Worm (Caenorhabditis elegans) whole organism, L4/young adult: ENCODE results near the gene C03B1.13.

Experiments
- W03F9.2 ChIP-seq: fragments of 150-350 bp; optimal IDR thresholded peaks from 2 replicates; lab custom pipeline; 2014; ENCODE audit warnings: missing biosample characterization, missing genetic modification characterization
- dao-5 ChIP-seq: sonication (generic microtip); optimal IDR thresholded peaks from 2 replicates; lab custom pipeline; 2016; ENCODE audit warnings: missing genotype, missing genetic modification characterization, moderate library complexity, missing compliant biosample characterization
- him-1 ChIP-seq: sonication (generic microtip); optimal IDR thresholded peaks from 2 replicates; lab custom pipeline; 2016; ENCODE audit warnings: missing genotype, missing genetic modification reagents, missing genetic modification characterization, missing compliant biosample characterization

Gene C03B1.13

DNA sequence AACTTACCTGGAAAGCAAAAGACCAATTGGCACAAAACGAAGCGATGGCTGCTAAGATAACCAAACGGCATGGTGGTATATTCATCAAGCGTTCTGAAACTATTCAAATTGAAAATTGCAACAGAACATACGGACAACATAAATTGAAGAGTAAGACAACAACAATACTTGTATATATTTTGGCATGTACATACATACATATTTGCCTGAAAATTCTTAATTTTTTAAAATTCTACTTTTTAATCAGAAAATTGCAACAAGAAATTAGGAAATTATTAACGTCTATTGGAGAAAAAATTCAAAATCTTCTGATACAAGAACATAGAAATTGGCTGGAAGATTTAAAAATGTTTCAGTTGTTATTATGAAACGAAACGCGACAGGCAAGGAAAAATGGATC lies at the start of gene C03B1.13:
Gene C03B1.13 (minus strand): TSS at position 101 of the 400 bp plus-strand sequence.
- TF ChIP-seq W03F9.2 (tag; lab: Kevin White, UChicago) = no peak
- TF ChIP-seq dao-5 (tag; lab: Kevin White, UChicago) = no peak
- TF ChIP-seq him-1 (tag; lab: Kevin White, UChicago) = no peak

DNA sequence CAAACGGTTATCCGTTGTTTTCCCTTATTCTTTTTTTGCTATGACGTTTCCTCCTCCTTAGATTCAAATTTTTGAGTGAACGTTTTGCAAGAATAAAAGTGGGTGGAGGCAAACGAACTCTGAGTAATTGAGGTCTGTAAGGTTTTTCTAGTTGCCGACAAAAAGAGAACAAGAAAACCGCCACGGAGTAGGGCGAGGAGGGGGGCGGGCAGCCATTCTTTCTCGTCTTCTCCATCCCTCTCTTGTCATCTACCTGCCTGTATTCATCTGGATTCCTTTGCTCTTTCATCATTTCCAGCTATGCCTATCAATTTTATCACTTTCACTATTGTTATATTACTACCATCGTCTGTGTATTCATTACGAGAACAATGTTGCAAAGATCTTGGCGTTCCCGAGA lies 47.3 kb upstream of the C03B1.13 start, which contains the start of gene igdb-3:
Gene igdb-3 (plus strand): TSS at position 301 of the 400 bp plus-strand sequence.
- TF ChIP-seq him-1 (tag; lab: Kevin White, UChicago) (no peak), W03F9.2 (tag; lab: Kevin White, UChicago) (no peak), dao-5 (tag; lab: Kevin White, UChicago) (no peak)

DNA sequence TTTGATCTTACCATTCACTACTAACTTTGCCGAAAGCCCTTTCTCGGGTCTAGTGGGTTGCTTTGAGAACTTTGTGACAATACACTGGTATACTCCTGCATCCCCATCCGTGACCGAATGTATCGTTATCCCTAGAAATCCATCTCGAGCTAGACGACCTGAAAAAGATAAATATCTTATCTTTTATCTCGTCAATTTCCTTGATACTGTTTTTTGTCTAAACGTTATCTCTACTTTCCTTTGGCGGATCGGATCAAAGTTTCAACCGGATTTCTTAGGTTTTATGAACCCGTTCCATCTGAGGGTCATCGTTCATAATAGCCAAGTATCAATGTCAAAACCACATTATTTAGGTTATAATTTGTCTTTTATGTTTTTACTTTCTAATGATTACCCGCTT lies 46.7 kb upstream of the C03B1.13 start:
- TF ChIP-seq W03F9.2 (tag; lab: Kevin White, UChicago) = no peak
- no peak for TF ChIP-seq dao-5 (tag; lab: Kevin White, UChicago)
- no peak for TF ChIP-seq him-1 (tag; lab: Kevin White, UChicago)

DNA sequence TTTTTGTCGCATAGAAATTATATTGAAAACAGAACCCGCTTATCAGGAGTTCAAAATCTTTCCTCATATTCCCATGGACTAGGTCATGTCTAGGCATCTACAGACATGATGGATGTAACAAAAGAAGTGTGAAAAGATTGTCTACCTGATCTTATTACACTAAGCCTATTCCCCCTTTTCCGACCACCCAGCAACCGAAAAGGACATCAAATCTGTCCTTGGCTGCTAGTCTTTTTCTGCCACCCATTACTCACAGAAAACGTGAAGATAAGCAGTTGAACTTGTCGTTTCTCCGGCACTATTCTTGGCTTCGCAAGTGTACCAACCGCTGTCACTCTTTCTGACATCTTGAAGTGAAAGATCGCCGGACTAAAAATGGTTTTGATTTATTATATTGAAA lies 45.1 kb upstream of the C03B1.13 start:
- no peak for TF ChIP-seq him-1 (tag; lab: Kevin White, UChicago)
- TF ChIP-seq dao-5 (tag; lab: Kevin White, UChicago) = no peak
- no peak for TF ChIP-seq W03F9.2 (tag; lab: Kevin White, UChicago)

DNA sequence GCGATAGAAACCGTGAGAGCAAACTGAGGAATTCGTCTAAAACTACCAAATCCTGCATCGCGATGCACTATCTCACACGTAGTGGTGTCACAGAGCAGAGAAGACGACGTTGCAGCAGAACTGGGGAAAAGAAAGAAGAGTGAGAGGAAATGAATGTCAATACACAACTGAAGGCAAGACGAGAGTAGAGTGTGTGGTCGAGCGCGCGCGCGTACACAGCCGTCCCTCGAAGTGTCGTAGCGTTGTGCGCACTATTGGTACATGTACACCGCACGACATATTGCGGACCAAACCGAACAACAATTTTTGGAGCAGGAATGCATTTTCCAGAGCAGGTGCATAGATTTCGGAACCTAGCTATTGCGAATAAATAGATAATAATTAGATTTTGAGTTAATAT lies 40.5 kb upstream of the C03B1.13 start:
- TF ChIP-seq dao-5 (tag; lab: Kevin White, UChicago) (no peak), W03F9.2 (tag; lab: Kevin White, UChicago) (no peak), him-1 (tag; lab: Kevin White, UChicago) (peak; percentile 47)

DNA sequence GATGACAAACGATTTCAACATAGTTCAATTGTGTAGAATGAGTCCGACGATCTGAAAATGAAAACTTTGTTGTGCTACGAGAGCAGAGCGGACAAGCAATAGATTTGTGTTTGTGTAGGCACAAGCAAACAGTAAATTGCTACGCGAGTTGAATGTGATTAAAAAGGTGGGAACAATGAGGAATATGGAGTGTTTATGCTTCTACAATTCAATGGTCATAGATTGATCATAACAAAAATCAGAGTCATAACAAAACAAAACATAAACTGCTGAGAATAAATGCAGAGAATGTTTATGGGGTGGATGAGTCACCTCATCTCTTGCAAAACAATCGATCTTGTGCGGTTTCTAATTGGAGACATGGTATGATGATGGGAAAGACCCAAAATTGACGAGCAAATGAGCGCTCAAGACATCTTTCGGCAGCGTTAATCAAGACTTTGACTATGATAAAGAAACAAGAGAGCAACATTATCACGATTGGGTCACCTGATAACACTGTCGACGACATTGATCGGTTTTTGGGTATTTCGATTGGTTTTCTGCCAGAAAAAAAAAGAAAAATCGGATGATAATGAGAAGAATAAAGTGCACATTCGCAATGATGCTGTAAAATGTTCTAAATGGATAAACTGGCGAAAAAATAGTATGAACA lies 39.9 kb upstream of the C03B1.13 start, which contains the start of gene lmp-1:
Gene lmp-1 (minus strand): TSS at position 51 of the 655 bp plus-strand sequence.
- TF ChIP-seq dao-5 (tag; lab: Kevin White, UChicago) (no peak), him-1 (tag; lab: Kevin White, UChicago) (no peak), W03F9.2 (tag; lab: Kevin White, UChicago) (no peak)

DNA sequence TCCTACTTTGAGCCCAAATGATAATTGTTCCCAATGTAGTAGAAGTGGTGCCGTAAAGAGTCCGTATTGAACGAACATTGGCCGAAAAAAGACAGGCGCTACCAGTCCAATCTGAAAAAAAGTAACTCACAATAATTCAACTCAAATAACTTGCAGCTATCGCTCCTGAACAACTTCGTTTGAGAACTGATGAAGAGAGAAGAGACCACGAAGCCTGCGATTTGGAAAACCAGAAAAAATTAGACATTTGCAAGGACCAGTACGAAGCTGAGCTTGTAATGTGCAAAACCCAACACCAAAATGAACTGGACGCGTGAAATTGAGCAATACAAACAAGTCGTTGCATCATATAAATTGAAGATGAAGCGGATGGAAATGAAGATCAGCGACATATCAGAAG lies 36.6 kb upstream of the C03B1.13 start, which contains the start of gene C03B1.1:
Gene C03B1.1 (plus strand): TSS at position 301 of the 400 bp plus-strand sequence.
- TF ChIP-seq dao-5 (tag; lab: Kevin White, UChicago) (no peak), W03F9.2 (tag; lab: Kevin White, UChicago) (no peak), him-1 (tag; lab: Kevin White, UChicago) (no peak)

DNA sequence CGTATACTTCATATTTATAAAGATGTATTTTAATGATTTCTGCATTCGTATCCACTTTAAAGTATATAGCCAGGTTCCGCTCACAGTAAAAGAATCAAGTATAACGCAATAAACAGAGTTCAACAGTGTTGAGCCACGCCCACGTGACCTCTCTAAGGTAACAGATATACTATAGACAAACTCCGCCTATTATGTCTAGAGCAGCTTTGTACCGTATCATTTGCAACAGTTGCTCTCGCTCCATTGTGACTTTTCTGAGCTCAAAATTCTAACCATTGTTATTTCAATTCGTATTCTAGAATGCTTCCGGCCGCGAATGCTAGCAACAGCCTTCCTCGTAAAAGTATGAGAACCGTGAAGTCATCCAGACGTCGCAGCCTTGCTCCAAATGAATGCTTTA lies 35.5 kb upstream of the C03B1.13 start, which contains the start of gene C03B1.17:
Gene C03B1.17 (plus strand): TSS at position 301 of the 400 bp plus-strand sequence.
- TF ChIP-seq him-1 (tag; lab: Kevin White, UChicago) (no peak), dao-5 (tag; lab: Kevin White, UChicago) (no peak), W03F9.2 (tag; lab: Kevin White, UChicago) (no peak)

DNA sequence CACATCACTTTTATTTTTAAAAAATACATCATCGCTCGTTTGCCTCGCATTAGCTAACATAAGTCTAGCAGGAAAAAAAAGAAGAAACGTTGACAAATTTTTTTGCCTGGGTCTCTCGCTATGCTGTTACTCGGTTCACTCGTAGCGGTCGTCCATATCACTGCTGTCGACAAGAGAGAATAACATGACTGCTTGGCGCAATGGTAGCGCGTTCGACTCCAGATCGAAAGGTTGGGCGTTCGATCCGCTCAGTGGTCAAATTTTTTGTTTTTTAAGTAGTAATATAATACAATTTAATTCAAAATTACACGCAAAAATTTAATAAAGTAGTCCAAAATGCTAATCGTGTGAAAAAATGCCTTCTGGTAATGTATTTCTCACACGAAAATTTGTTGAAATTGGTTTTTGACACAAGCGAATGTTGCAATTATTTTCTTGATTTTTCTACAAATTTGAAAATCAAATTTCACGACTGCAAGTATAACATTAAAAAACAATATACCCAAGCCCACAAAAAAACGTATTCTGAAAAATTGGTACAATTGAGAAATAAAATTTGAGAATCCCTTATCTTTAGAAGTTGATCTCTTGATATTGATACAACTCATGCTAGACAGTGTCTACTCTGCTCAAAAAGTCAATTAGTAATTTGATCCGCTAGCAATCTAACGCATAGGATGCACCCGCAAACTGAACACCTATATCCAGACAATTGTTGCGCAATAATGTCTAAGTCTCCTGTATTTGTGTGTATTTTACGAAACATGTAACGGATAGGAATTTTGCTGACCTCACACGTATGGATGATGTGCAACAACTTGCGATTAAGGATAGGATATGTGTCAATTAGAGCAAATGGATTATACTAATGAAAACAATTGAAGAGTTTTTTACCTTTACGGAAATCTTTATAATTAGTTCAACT lies 33.6 kb upstream of the C03B1.13 start:
- TF ChIP-seq dao-5 (tag; lab: Kevin White, UChicago) (peak; percentile 64), him-1 (tag; lab: Kevin White, UChicago) (no peak), W03F9.2 (tag; lab: Kevin White, UChicago) (peak; percentile 3)

DNA sequence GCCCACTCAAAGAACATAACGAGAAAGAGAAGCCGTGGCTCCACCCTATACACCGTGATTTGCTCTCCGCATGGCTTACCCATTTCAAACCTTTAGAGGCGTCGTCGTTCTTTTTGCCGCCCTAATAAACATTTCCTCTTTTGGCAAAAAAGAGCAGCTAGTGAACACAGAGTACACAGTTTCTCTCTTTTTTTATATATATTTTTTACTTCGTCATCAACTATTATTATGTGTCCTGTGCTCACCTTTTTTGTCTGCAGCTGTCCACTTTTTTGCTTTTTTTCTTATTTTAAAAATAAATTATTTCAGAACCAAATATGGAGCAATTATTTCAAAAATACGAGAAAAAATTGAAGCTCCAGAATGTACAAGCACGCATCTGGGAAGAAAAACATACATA lies 31.9 kb upstream of the C03B1.13 start, which contains the start of gene C03B1.2:
Gene C03B1.2 (plus strand): TSS at position 301 of the 400 bp plus-strand sequence.
- TF ChIP-seq him-1 (tag; lab: Kevin White, UChicago) (no peak), dao-5 (tag; lab: Kevin White, UChicago) (no peak), W03F9.2 (tag; lab: Kevin White, UChicago) (no peak)

DNA sequence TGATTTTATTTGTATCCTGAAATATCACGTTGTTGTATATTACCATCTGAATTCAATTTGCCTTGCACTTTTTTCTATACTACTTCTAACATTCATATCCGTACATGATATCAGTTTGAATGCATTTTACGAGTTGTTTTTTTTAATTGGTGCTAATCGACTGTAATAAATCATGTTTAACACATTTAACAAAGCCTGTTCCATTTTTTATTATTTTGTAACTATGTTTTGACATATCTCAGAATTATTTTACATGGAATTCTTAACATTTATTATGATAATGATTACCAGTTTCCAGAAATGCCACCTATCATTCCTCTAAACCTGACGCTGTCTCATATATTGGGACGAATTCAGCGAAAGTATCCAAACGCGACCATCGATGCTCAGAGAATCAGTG lies 27.9 kb upstream of the C03B1.13 start, which contains the start of gene C03B1.3:
Gene C03B1.3 (plus strand): TSS at position 301 of the 400 bp plus-strand sequence.
- no peak for TF ChIP-seq dao-5 (tag; lab: Kevin White, UChicago)
- TF ChIP-seq W03F9.2 (tag; lab: Kevin White, UChicago) = no peak
- no peak for TF ChIP-seq him-1 (tag; lab: Kevin White, UChicago)

DNA sequence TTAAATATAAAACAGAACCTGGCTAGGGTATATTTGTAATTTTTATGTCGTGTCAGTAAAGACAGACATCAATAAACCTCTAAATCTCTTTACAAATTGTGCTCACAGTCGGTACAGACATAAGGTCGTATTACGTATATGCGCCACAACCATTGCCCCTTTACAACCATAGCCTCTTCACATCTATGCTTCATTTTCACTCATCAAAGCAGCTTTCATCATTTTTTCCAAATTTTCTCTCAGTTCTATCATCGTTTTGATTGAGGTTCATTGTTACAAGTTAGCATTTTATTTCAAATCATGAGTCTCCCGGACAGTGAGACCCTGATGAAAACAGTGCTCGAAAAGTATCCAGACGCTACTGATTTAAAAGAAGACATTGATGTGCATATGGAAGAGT lies 26.3 kb upstream of the C03B1.13 start, which contains the start of gene C03B1.4:
Gene C03B1.4 (plus strand): TSS at position 301 of the 400 bp plus-strand sequence.
- TF ChIP-seq him-1 (tag; lab: Kevin White, UChicago) (no peak), W03F9.2 (tag; lab: Kevin White, UChicago) (no peak), dao-5 (tag; lab: Kevin White, UChicago) (no peak)
